Worm (Caenorhabditis elegans) whole organism, young adult: ENCODE results near the gene B0280.17.
A peak's percentile ranks its signal among the peaks of the same experiment; 100 is the strongest.

Source experiments
- B0019.2 ChIP-seq: fragments of 200-800 bp; sonication (Bioruptor generic); conservative IDR thresholded peaks from 2 replicates; pipeline ENCODE4 v1.3.6; 2022; ENCODE audit warnings: missing genetic modification reagents, missing genetic modification characterization, missing compliant biosample characterization
- B0261.1 ChIP-seq: sonication (generic microtip); optimal IDR thresholded peaks from 2 replicates; lab custom pipeline; 2016; ENCODE audit warnings: mild to moderate bottlenecking, missing genetic modification characterization, moderate library complexity, missing compliant biosample characterization
- C17E4.6 ChIP-seq: fragments of 200-800 bp; sonication (Bioruptor generic); IDR thresholded peaks from 2 replicates; pipeline ENCODE4 v1.3.6; 2022; ENCODE audit warnings: missing genetic modification reagents, missing genetic modification characterization, missing compliant biosample characterization
- D2030.7 ChIP-seq: fragments of 200-800 bp; sonication (Bioruptor generic); IDR thresholded peaks from 2 replicates; pipeline ENCODE4 v1.3.6; 2022; ENCODE audit warnings: missing genetic modification reagents, missing genetic modification characterization, missing compliant biosample characterization
- F33H1.4 ChIP-seq: fragments of 200-800 bp; sonication (Bioruptor generic); IDR thresholded peaks from 2 replicates; pipeline ENCODE4 v1.3.6; 2022; ENCODE audit warnings: missing genetic modification reagents, missing genetic modification characterization, missing compliant biosample characterization
- F39B2.1 ChIP-seq: fragments of 200-800 bp; sonication (Bioruptor generic); IDR thresholded peaks from 2 replicates; pipeline ENCODE4 v1.3.6; 2022; ENCODE audit warnings: missing genetic modification reagents, missing genetic modification characterization, missing compliant biosample characterization
- F49E8.2 ChIP-seq: sonication (generic microtip); optimal IDR thresholded peaks from 3 replicates; lab custom pipeline; 2017; ENCODE audit warnings: missing genetic modification characterization, mild to moderate bottlenecking, missing compliant biosample characterization, antibody characterized with exemption, moderate library complexity; ENCODE audit not compliant: insufficient read depth
- K11D2.4 ChIP-seq: fragments of 200-800 bp; sonication (Bioruptor generic); IDR thresholded peaks from 2 replicates; pipeline ENCODE4 v1.3.6; 2022; ENCODE audit warnings: missing genetic modification reagents, missing genetic modification characterization, missing compliant biosample characterization
- T26A5.8 ChIP-seq: sonication (generic microtip); optimal IDR thresholded peaks from 2 replicates; lab custom pipeline; 2016; ENCODE audit warnings: missing genetic modification characterization, missing compliant biosample characterization
- Y53F4B.3 ChIP-seq: fragments of 200-800 bp; sonication (Bioruptor generic); IDR thresholded peaks from 2 replicates; pipeline ENCODE4 v1.3.6; 2022; ENCODE audit warnings: missing genetic modification reagents, missing genetic modification characterization, missing compliant biosample characterization
- Y53G8AR.9 ChIP-seq: fragments of 200-800 bp; sonication (Bioruptor generic); conservative IDR thresholded peaks from 2 replicates; pipeline ENCODE4 v1.3.6; 2022; ENCODE audit warnings: missing genetic modification reagents, missing genetic modification characterization, missing compliant biosample characterization
- Y56A3A.18 ChIP-seq: fragments of 200-800 bp; sonication (Bioruptor generic); IDR thresholded peaks from 2 replicates; pipeline ENCODE4 v1.3.6; 2022; ENCODE audit warnings: missing genetic modification reagents, missing genetic modification characterization, missing compliant biosample characterization
- Y95B8A.8 ChIP-seq: fragments of 200-800 bp; sonication (Bioruptor generic); IDR thresholded peaks from 2 replicates; pipeline ENCODE4 v1.3.6; 2022; ENCODE audit warnings: missing genetic modification reagents, missing genetic modification characterization, missing compliant biosample characterization
- ama-1 ChIP-seq, 3 experiments: fragments of 150-350 bp in 1 of 3; sonication (generic microtip) in 2 of 3; optimal IDR thresholded peaks; 2 replicates each; lab custom pipeline; 2014 to 2018; ENCODE audit warnings: missing biosample characterization in 2 of 3, missing genetic modification characterization in 2 of 3, missing genetic modification reagents in 2 of 3
- attf-6 ChIP-seq: fragments of 200-800 bp; sonication (Bioruptor generic); IDR thresholded peaks from 2 replicates; pipeline ENCODE4 v1.3.6; 2022; ENCODE audit warnings: missing genetic modification reagents, missing genetic modification characterization, missing compliant biosample characterization
- ceh-100 ChIP-seq: fragments of 200-800 bp; sonication (Bioruptor generic); IDR thresholded peaks from 2 replicates; pipeline ENCODE4 v1.3.6; 2022; ENCODE audit warnings: missing genetic modification reagents, missing genetic modification characterization, missing compliant biosample characterization
- ceh-40 ChIP-seq: fragments of 200-800 bp; sonication (Bioruptor generic); IDR thresholded peaks from 2 replicates; pipeline ENCODE4 v1.3.6; 2022; ENCODE audit warnings: missing genetic modification characterization, missing compliant biosample characterization
- die-1 ChIP-seq: sonication (generic microtip); optimal IDR thresholded peaks from 2 replicates; lab custom pipeline; 2016; ENCODE audit warnings: missing genotype, mild to moderate bottlenecking, missing genetic modification characterization, missing compliant biosample characterization
- dpff-1 ChIP-seq: sonication (generic microtip); optimal IDR thresholded peaks from 2 replicates; lab custom pipeline; 2017; ENCODE audit warnings: mild to moderate bottlenecking, missing genetic modification characterization, missing compliant biosample characterization
- egl-18 ChIP-seq: fragments of 200-800 bp; sonication (Bioruptor generic); IDR thresholded peaks from 2 replicates; pipeline ENCODE4 v1.3.6; 2022; ENCODE audit warnings: missing genetic modification reagents, missing genetic modification characterization, missing compliant biosample characterization
- ekl-4 ChIP-seq: fragments of 200-800 bp; sonication (Bioruptor generic); IDR thresholded peaks from 2 replicates; pipeline ENCODE4 v1.3.6; 2022; ENCODE audit warnings: missing genetic modification reagents, missing genetic modification characterization, missing compliant biosample characterization
- gei-17 ChIP-seq: fragments of 200-800 bp; sonication (Bioruptor generic); optimal IDR thresholded peaks from 2 replicates; lab custom pipeline; 2018; ENCODE audit warnings: mild to moderate bottlenecking, missing genetic modification characterization, missing compliant biosample characterization
- him-1 ChIP-seq: sonication (generic microtip); optimal IDR thresholded peaks from 2 replicates; lab custom pipeline; 2016; ENCODE audit warnings: missing genotype, missing genetic modification reagents, missing genetic modification characterization, missing compliant biosample characterization
- hlh-26 ChIP-seq: fragments of 200-800 bp; sonication (Bioruptor generic); conservative IDR thresholded peaks from 2 replicates; pipeline ENCODE4 v1.3.6; 2022; ENCODE audit warnings: missing genetic modification reagents, missing genetic modification characterization, missing compliant biosample characterization
- hmg-1.2 ChIP-seq: fragments of 200-800 bp; sonication (Bioruptor generic); IDR thresholded peaks from 2 replicates; pipeline ENCODE4 v1.3.6; 2022; ENCODE audit warnings: missing genetic modification reagents, missing genetic modification characterization, missing compliant biosample characterization
- hmg-20 ChIP-seq: fragments of 200-800 bp; sonication (Bioruptor generic); IDR thresholded peaks from 2 replicates; pipeline ENCODE4 v1.3.6; 2022; ENCODE audit warnings: missing genetic modification reagents, missing genetic modification characterization, missing compliant biosample characterization
- lin-26 ChIP-seq: fragments of 200-800 bp; sonication (Bioruptor generic); IDR thresholded peaks from 2 replicates; pipeline ENCODE4 v1.3.6; 2022; ENCODE audit warnings: missing genetic modification reagents, missing genetic modification characterization, missing compliant biosample characterization
- lin-54 ChIP-seq: fragments of 200-800 bp; sonication (Bioruptor generic); optimal IDR thresholded peaks from 2 replicates; lab custom pipeline; 2018; ENCODE audit warnings: mild to moderate bottlenecking, missing genetic modification characterization, missing compliant biosample characterization
- madf-10 ChIP-seq: sonication (generic microtip); optimal IDR thresholded peaks from 2 replicates; lab custom pipeline; 2016; ENCODE audit warnings: mild to moderate bottlenecking, missing genetic modification characterization, missing compliant biosample characterization
- madf-6 ChIP-seq: fragments of 200-800 bp; sonication (Bioruptor generic); IDR thresholded peaks from 2 replicates; pipeline ENCODE4 v1.3.6; 2022; ENCODE audit warnings: missing genetic modification reagents, missing genetic modification characterization, missing compliant biosample characterization
- madf-8 ChIP-seq: fragments of 200-800 bp; sonication (Bioruptor generic); conservative IDR thresholded peaks from 2 replicates; pipeline ENCODE4 v1.3.6; 2022; ENCODE audit warnings: missing genetic modification reagents, missing genetic modification characterization, missing compliant biosample characterization
- nfyb-1 ChIP-seq: fragments of 200-800 bp; sonication (Bioruptor generic); IDR thresholded peaks from 2 replicates; pipeline ENCODE4 v1.3.6; 2022; ENCODE audit warnings: missing genetic modification reagents, missing genetic modification characterization, missing compliant biosample characterization
- pbrm-1 ChIP-seq: fragments of 200-800 bp; sonication (Bioruptor generic); IDR thresholded peaks from 2 replicates; pipeline ENCODE4 v1.3.6; 2022; ENCODE audit warnings: missing genetic modification reagents, missing genetic modification characterization, missing compliant biosample characterization
- rcor-1 ChIP-seq: fragments of 200-800 bp; sonication (Bioruptor generic); IDR thresholded peaks from 2 replicates; pipeline ENCODE4 v1.3.6; 2022; ENCODE audit warnings: missing genetic modification reagents, missing genetic modification characterization, missing compliant biosample characterization
- rec-8 ChIP-seq, 2 experiments: sonication (generic microtip); optimal IDR thresholded peaks; 2 replicates each; lab custom pipeline; 2016; ENCODE audit warnings: mild to moderate bottlenecking in 2 of 2, missing genetic modification characterization in 2 of 2, missing genetic modification reagents in 2 of 2, missing genotype in 2 of 2, missing biosample characterization in 1 of 2, missing compliant biosample characterization in 1 of 2, moderate library complexity in 1 of 2
- repo-1 ChIP-seq: sonication (generic microtip); optimal IDR thresholded peaks from 2 replicates; lab custom pipeline; 2017; ENCODE audit warnings: mild to moderate bottlenecking, missing genetic modification characterization, missing compliant biosample characterization
- rpc-1 ChIP-seq, 2 experiments: fragments of 150-350 bp in 1 of 2; sonication (generic microtip) in 1 of 2; optimal IDR thresholded peaks; 2 replicates each; lab custom pipeline; 2014 to 2018; ENCODE audit warnings: missing biosample characterization in 1 of 2, missing genetic modification characterization in 1 of 2, missing genetic modification reagents in 1 of 2, missing genotype in 1 of 2
- snpc-1.1 ChIP-seq: sonication (generic microtip); optimal IDR thresholded peaks from 2 replicates; lab custom pipeline; 2017; ENCODE audit warnings: missing genetic modification characterization, mild to moderate bottlenecking, missing compliant biosample characterization, antibody characterized with exemption, moderate library complexity, missing genotype, missing genetic modification reagents; ENCODE audit not compliant: insufficient read depth
- snpc-1.3 ChIP-seq: sonication (generic microtip); optimal IDR thresholded peaks from 2 replicates; lab custom pipeline; 2017; ENCODE audit warnings: missing genetic modification characterization, mild to moderate bottlenecking, missing compliant biosample characterization, antibody characterized with exemption, moderate library complexity, missing genotype, missing genetic modification reagents; ENCODE audit not compliant: insufficient read depth
- snpc-3.4 ChIP-seq: sonication (generic microtip); optimal IDR thresholded peaks from 2 replicates; lab custom pipeline; 2017; ENCODE audit warnings: missing genetic modification characterization, mild to moderate bottlenecking, missing compliant biosample characterization, antibody characterized with exemption, moderate library complexity, missing genotype, missing genetic modification reagents
- snpc-4 ChIP-seq, 5 experiments: fragments of 150-350 bp in 1 of 5; sonication (generic microtip) in 4 of 5; optimal IDR thresholded peaks; 2 replicates each; lab custom pipeline; 2014 to 2018; ENCODE audit warnings: missing genetic modification characterization in 5 of 5, missing biosample characterization in 3 of 5, antibody characterized with exemption in 2 of 5, mild to moderate bottlenecking in 2 of 5, missing compliant biosample characterization in 2 of 5, missing genotype in 2 of 5, moderate library complexity in 2 of 5, missing genetic modification reagents in 1 of 5
- sptf-2 ChIP-seq: fragments of 200-800 bp; sonication (Bioruptor generic); optimal IDR thresholded peaks from 2 replicates; lab custom pipeline; 2018; ENCODE audit warnings: mild to moderate bottlenecking, missing genetic modification characterization, missing compliant biosample characterization
- tbp1 ChIP-seq: fragments of 200-800 bp; sonication (Bioruptor generic); optimal IDR thresholded peaks from 2 replicates; lab custom pipeline; 2018; ENCODE audit warnings: mild to moderate bottlenecking, missing genetic modification characterization, missing compliant biosample characterization
- tlf-1 ChIP-seq: fragments of 200-800 bp; sonication (Bioruptor generic); optimal IDR thresholded peaks from 2 replicates; lab custom pipeline; 2018; ENCODE audit warnings: mild to moderate bottlenecking, missing genetic modification characterization, missing compliant biosample characterization
- ztf-18 ChIP-seq: sonication (generic microtip); optimal IDR thresholded peaks from 2 replicates; lab custom pipeline; 2016; ENCODE audit warnings: missing genotype, mild to moderate bottlenecking, missing genetic modification characterization, missing compliant biosample characterization

Gene B0280.17

ce11 chrIII:7142172-7142601, 6.3 kb upstream of the B0280.17 start:
- peak; percentile 90 for TF ChIP-seq pbrm-1 (GFP tag; lab: Robert Waterston, UW)
- peak; percentile 83 for TF ChIP-seq nfyb-1 (GFP tag; lab: Robert Waterston, UW)
- peak; percentile 64 for TF ChIP-seq madf-6 (GFP tag; lab: Robert Waterston, UW)
- TF ChIP-seq F33H1.4 (GFP tag; lab: Robert Waterston, UW): peak; percentile 56
- TF ChIP-seq snpc-4 (GFP tag; optimal IDR thresholded peaks at IDR 0.05; lab: Kevin White, UChicago): peak; percentile 96
- TF ChIP-seq snpc-4 (tag; optimal IDR thresholded peaks at IDR 0.05; lab: Kevin White, UChicago): peak; percentile 96 to 98 (median 97)
- peak in 1 of 2 experiments; percentile 44 for TF ChIP-seq rec-8 (tag; optimal IDR thresholded peaks at IDR 0.05; lab: Kevin White, UChicago)
- peak; percentile 4 for TF ChIP-seq ztf-18 (tag; lab: Kevin White, UChicago)
- TF ChIP-seq sptf-2 (GFP tag; lab: Kevin White, UChicago): no peak
- peak; percentile 98 for TF ChIP-seq snpc-1.1 (tag; lab: Kevin White, UChicago)
- TF ChIP-seq Y53F4B.3: 0 out of 2 replicates have a peak, but pooled peaks have one; percentile 4
- TF ChIP-seq F39B2.1 (GFP tag; lab: Robert Waterston, UW): 0 out of 2 replicates have a peak, but pooled peaks have one; percentile 61
- TF ChIP-seq ama-1 (optimal IDR thresholded peaks at IDR 0.05; lab: Kevin White, UChicago): peak; percentile 19
- TF ChIP-seq ama-1 (GFP tag; optimal IDR thresholded peaks at IDR 0.05; lab: Kevin White, UChicago): peak in 1 of 2 experiments; percentile 11
- no peak for TF ChIP-seq hlh-26 (GFP tag; lab: Robert Waterston, UW)
- TF ChIP-seq ekl-4 (GFP tag; lab: Robert Waterston, UW): peak; percentile 80
- TF ChIP-seq T26A5.8 (tag; lab: Kevin White, UChicago): no peak
- TF ChIP-seq repo-1 (tag; lab: Kevin White, UChicago): peak; percentile 15
- peak; percentile 60 for TF ChIP-seq C17E4.6 (GFP tag; lab: Robert Waterston, UW)
- peak; percentile 67; the same call in 1 of the 2 replicates for TF ChIP-seq Y95B8A.8 (GFP tag; lab: Robert Waterston, UW)
- TF ChIP-seq him-1 (tag; lab: Kevin White, UChicago): peak; percentile 96
- TF ChIP-seq attf-6 (GFP tag; lab: Robert Waterston, UW): peak; percentile 96
- TF ChIP-seq Y56A3A.18 (GFP tag; lab: Robert Waterston, UW): peak; percentile 61; the same call in 1 of the 2 replicates
- no peak for TF ChIP-seq egl-18 (GFP tag; lab: Robert Waterston, UW)
- no peak for TF ChIP-seq gei-17 (GFP tag; lab: Kevin White, UChicago)
- peak; percentile 18 for TF ChIP-seq tlf-1 (GFP tag; lab: Kevin White, UChicago)
- no peak for TF ChIP-seq die-1 (tag; lab: Kevin White, UChicago)
- TF ChIP-seq madf-10 (tag; lab: Kevin White, UChicago): no peak
- peak; percentile 78 for TF ChIP-seq tbp1 (GFP tag; lab: Kevin White, UChicago)
- TF ChIP-seq D2030.7 (GFP tag; lab: Robert Waterston, UW): peak; percentile 92
- peak; percentile 94 for TF ChIP-seq hmg-1.2
- TF ChIP-seq snpc-3.4: peak; percentile 95
- peak; percentile 30 for TF ChIP-seq dpff-1 (tag; lab: Kevin White, UChicago)
- no peak for TF ChIP-seq ceh-100 (GFP tag; lab: Robert Waterston, UW)
- TF ChIP-seq Y53G8AR.9: peak; percentile 78
- TF ChIP-seq rcor-1 (GFP tag; lab: Robert Waterston, UW): peak; percentile 58; the same call in 1 of the 2 replicates
- no peak for TF ChIP-seq rpc-1 (optimal IDR thresholded peaks at IDR 0.05; lab: Kevin White, UChicago)
- peak; percentile 11 for TF ChIP-seq rpc-1 (tag; optimal IDR thresholded peaks at IDR 0.05; lab: Kevin White, UChicago)
- peak; percentile 18; the same call in 1 of the 2 replicates for TF ChIP-seq lin-26
- TF ChIP-seq madf-8 (GFP tag; lab: Robert Waterston, UW): 0 out of 2 replicates have a peak, but pooled peaks have one; percentile 7
- 0 out of 2 replicates have a peak, but pooled peaks have one; percentile 49 for TF ChIP-seq ceh-40
- peak; percentile 87 for TF ChIP-seq F49E8.2 (tag; lab: Kevin White, UChicago)
- TF ChIP-seq hmg-20 (GFP tag; lab: Robert Waterston, UW): 0 out of 2 replicates have a peak, but pooled peaks have one; percentile 47
- peak; percentile 89 for TF ChIP-seq snpc-1.3 (tag; lab: Kevin White, UChicago)
- TF ChIP-seq B0261.1 (tag; lab: Kevin White, UChicago): no peak
- TF ChIP-seq lin-54 (GFP tag; lab: Kevin White, UChicago): peak; percentile 63
- TF ChIP-seq K11D2.4: no peak
- TF ChIP-seq B0019.2 (GFP tag; lab: Robert Waterston, UW): 0 out of 2 replicates have a peak, but pooled peaks have one; percentile 24
